Worm (Caenorhabditis elegans) whole organism, young adult: Measurements from ENCODE around the gene str-187.

Experiments used
- B0035.1 ChIP-seq: sonication (generic microtip); optimal IDR thresholded peaks from 2 replicates; lab custom pipeline; 2016; ENCODE audit warnings: missing genetic modification characterization, mild to moderate bottlenecking, missing compliant biosample characterization, missing genotype, missing genetic modification reagents
- F23B12.7 ChIP-seq: sonication (generic microtip); optimal IDR thresholded peaks from 2 replicates; lab custom pipeline; 2017; ENCODE audit warnings: missing genetic modification characterization, mild to moderate bottlenecking, missing compliant biosample characterization, antibody characterized with exemption, moderate library complexity; ENCODE audit not compliant: insufficient read depth
- F37B4.10 ChIP-seq: fragments of 200-800 bp; sonication (Bioruptor generic); IDR thresholded peaks from 2 replicates; pipeline ENCODE4 v1.3.6; 2022; ENCODE audit warnings: missing genetic modification characterization, missing compliant biosample characterization
- F39B2.1 ChIP-seq: fragments of 200-800 bp; sonication (Bioruptor generic); IDR thresholded peaks from 2 replicates; pipeline ENCODE4 v1.3.6; 2022; ENCODE audit warnings: missing genetic modification reagents, missing genetic modification characterization, missing compliant biosample characterization
- K12H6.12 ChIP-seq: fragments of 200-800 bp; sonication (Bioruptor generic); optimal IDR thresholded peaks from 2 replicates; lab custom pipeline; 2018; ENCODE audit warnings: mild to moderate bottlenecking, missing genetic modification characterization, missing compliant biosample characterization
- Y56A3A.18 ChIP-seq: fragments of 200-800 bp; sonication (Bioruptor generic); IDR thresholded peaks from 2 replicates; pipeline ENCODE4 v1.3.6; 2022; ENCODE audit warnings: missing genetic modification reagents, missing genetic modification characterization, missing compliant biosample characterization
- Y95B8A.8 ChIP-seq: fragments of 200-800 bp; sonication (Bioruptor generic); IDR thresholded peaks from 2 replicates; pipeline ENCODE4 v1.3.6; 2022; ENCODE audit warnings: missing genetic modification reagents, missing genetic modification characterization, missing compliant biosample characterization
- akir-1 ChIP-seq: fragments of 200-800 bp; sonication (Bioruptor generic); optimal IDR thresholded peaks from 2 replicates; lab custom pipeline; 2018; ENCODE audit warnings: mild to moderate bottlenecking, missing genetic modification characterization, moderate library complexity, missing compliant biosample characterization
- aptf-2 ChIP-seq: fragments of 200-800 bp; sonication (Bioruptor generic); conservative IDR thresholded peaks from 2 replicates; pipeline ENCODE4 v1.3.6; 2022; ENCODE audit warnings: missing genetic modification reagents, missing genetic modification characterization, missing compliant biosample characterization
- aptf-3 ChIP-seq: fragments of 200-800 bp; sonication (Bioruptor generic); IDR thresholded peaks from 2 replicates; pipeline ENCODE4 v1.3.6; 2022; ENCODE audit warnings: missing genetic modification characterization, missing compliant biosample characterization
- atf-7 ChIP-seq: sonication (generic microtip); optimal IDR thresholded peaks from 2 replicates; lab custom pipeline; 2017; ENCODE audit warnings: mild to moderate bottlenecking, missing genetic modification characterization, missing compliant biosample characterization
- ccch-3 ChIP-seq: fragments of 200-800 bp; sonication (Bioruptor generic); optimal IDR thresholded peaks from 2 replicates; lab custom pipeline; 2018; ENCODE audit warnings: mild to moderate bottlenecking, missing genetic modification characterization, missing compliant biosample characterization
- cebp-1 ChIP-seq, 2 experiments: fragments of 200-800 bp in 1 of 2; sonication (Bioruptor generic) in 1 of 2; sonication (generic microtip) in 1 of 2; IDR thresholded peaks in 1 of 2; optimal IDR thresholded peaks in 1 of 2; 2 replicates each; pipeline versions ENCODE4 v1.3.6 to Lab custom; 2017 to 2022; ENCODE audit warnings: missing compliant biosample characterization in 2 of 2, missing genetic modification characterization in 2 of 2, mild to moderate bottlenecking in 1 of 2, missing genetic modification reagents in 1 of 2, moderate library complexity in 1 of 2
- ceh-27 ChIP-seq: fragments of 200-800 bp; sonication (Bioruptor generic); optimal IDR thresholded peaks from 2 replicates; lab custom pipeline; 2018; ENCODE audit warnings: mild to moderate bottlenecking, missing genetic modification characterization, moderate library complexity, missing compliant biosample characterization
- chd-7 ChIP-seq: sonication (generic microtip); optimal IDR thresholded peaks from 2 replicates; lab custom pipeline; 2016; ENCODE audit warnings: mild to moderate bottlenecking, missing genetic modification characterization, moderate library complexity, missing compliant biosample characterization
- die-1 ChIP-seq: sonication (generic microtip); optimal IDR thresholded peaks from 2 replicates; lab custom pipeline; 2016; ENCODE audit warnings: missing genotype, mild to moderate bottlenecking, missing genetic modification characterization, missing compliant biosample characterization
- efl-1 ChIP-seq: fragments of 150-350 bp; optimal IDR thresholded peaks from 2 replicates; lab custom pipeline; 2014; ENCODE audit warnings: missing biosample characterization, missing genetic modification reagents, missing genetic modification characterization
- egl-44 ChIP-seq: fragments of 200-800 bp; sonication (Bioruptor generic); IDR thresholded peaks from 2 replicates; pipeline ENCODE4 v1.3.6; 2022; ENCODE audit warnings: missing genetic modification reagents, missing genetic modification characterization, missing compliant biosample characterization
- egrh-3 ChIP-seq: fragments of 200-800 bp; sonication (Bioruptor generic); IDR thresholded peaks from 2 replicates; pipeline ENCODE4 v1.3.6; 2022; ENCODE audit warnings: missing genetic modification reagents, missing genetic modification characterization, missing compliant biosample characterization
- fkh-3 ChIP-seq: sonication (generic microtip); optimal IDR thresholded peaks from 2 replicates; lab custom pipeline; 2016; ENCODE audit warnings: mild to moderate bottlenecking, missing genetic modification characterization, missing compliant biosample characterization
- him-1 ChIP-seq: sonication (generic microtip); optimal IDR thresholded peaks from 2 replicates; lab custom pipeline; 2016; ENCODE audit warnings: missing genotype, missing genetic modification reagents, missing genetic modification characterization, missing compliant biosample characterization
- hmg-1.2 ChIP-seq: fragments of 200-800 bp; sonication (Bioruptor generic); IDR thresholded peaks from 2 replicates; pipeline ENCODE4 v1.3.6; 2022; ENCODE audit warnings: missing genetic modification reagents, missing genetic modification characterization, missing compliant biosample characterization
- lag-1 ChIP-seq: fragments of 200-800 bp; sonication (Bioruptor generic); IDR thresholded peaks from 2 replicates; pipeline ENCODE4 v1.3.6; 2022; ENCODE audit warnings: missing genetic modification reagents, missing genetic modification characterization, missing compliant biosample characterization
- let-607 ChIP-seq, 2 experiments: fragments of 200-800 bp in 1 of 2; sonication (Bioruptor generic) in 1 of 2; sonication (generic microtip) in 1 of 2; optimal IDR thresholded peaks; 2 replicates each; lab custom pipeline; 2016 to 2018; ENCODE audit warnings: mild to moderate bottlenecking in 2 of 2, missing compliant biosample characterization in 2 of 2, missing genetic modification characterization in 2 of 2, moderate library complexity in 2 of 2, missing genotype in 1 of 2
- lin-40 ChIP-seq: sonication (generic microtip); optimal IDR thresholded peaks from 2 replicates; lab custom pipeline; 2016; ENCODE audit warnings: missing genetic modification characterization, mild to moderate bottlenecking, missing compliant biosample characterization, missing genotype, missing genetic modification reagents
- lsy-27 ChIP-seq: sonication (generic microtip); optimal IDR thresholded peaks from 2 replicates; lab custom pipeline; 2017; ENCODE audit warnings: missing genetic modification characterization, mild to moderate bottlenecking, missing compliant biosample characterization, antibody characterized with exemption, missing genotype, borderline replicate concordance; ENCODE audit not compliant: insufficient read depth
- madf-10 ChIP-seq: sonication (generic microtip); optimal IDR thresholded peaks from 2 replicates; lab custom pipeline; 2016; ENCODE audit warnings: mild to moderate bottlenecking, missing genetic modification characterization, missing compliant biosample characterization
- mel-28 ChIP-seq: sonication (generic microtip); optimal IDR thresholded peaks from 2 replicates; lab custom pipeline; 2016; ENCODE audit warnings: borderline replicate concordance, mild to moderate bottlenecking, missing genetic modification characterization, missing compliant biosample characterization
- nfya-1 ChIP-seq: sonication (generic microtip); optimal IDR thresholded peaks from 2 replicates; lab custom pipeline; 2017; ENCODE audit warnings: antibody characterized with exemption, missing compliant biosample characterization, missing genetic modification characterization, borderline replicate concordance; ENCODE audit not compliant: insufficient read depth
- nhr-179 ChIP-seq: sonication (generic microtip); optimal IDR thresholded peaks from 2 replicates; lab custom pipeline; 2016; ENCODE audit warnings: mild to moderate bottlenecking, missing genetic modification characterization, missing compliant biosample characterization
- nhr-80 ChIP-seq: sonication (generic microtip); optimal IDR thresholded peaks from 2 replicates; lab custom pipeline; 2016; ENCODE audit warnings: missing genetic modification characterization, missing compliant biosample characterization
- nhr-90 ChIP-seq: sonication (generic microtip); optimal IDR thresholded peaks from 2 replicates; lab custom pipeline; 2016; ENCODE audit warnings: missing genotype, mild to moderate bottlenecking, missing genetic modification characterization, missing compliant biosample characterization
- repo-1 ChIP-seq: sonication (generic microtip); optimal IDR thresholded peaks from 2 replicates; lab custom pipeline; 2017; ENCODE audit warnings: mild to moderate bottlenecking, missing genetic modification characterization, missing compliant biosample characterization
- rpc-1 ChIP-seq, 2 experiments: fragments of 150-350 bp in 1 of 2; sonication (generic microtip) in 1 of 2; optimal IDR thresholded peaks; 2 replicates each; lab custom pipeline; 2014 to 2018; ENCODE audit warnings: missing biosample characterization in 1 of 2, missing genetic modification characterization in 1 of 2, missing genetic modification reagents in 1 of 2, missing genotype in 1 of 2
- snpc-1.1 ChIP-seq: sonication (generic microtip); optimal IDR thresholded peaks from 2 replicates; lab custom pipeline; 2017; ENCODE audit warnings: missing genetic modification characterization, mild to moderate bottlenecking, missing compliant biosample characterization, antibody characterized with exemption, moderate library complexity, missing genotype, missing genetic modification reagents; ENCODE audit not compliant: insufficient read depth
- snpc-3.4 ChIP-seq: sonication (generic microtip); optimal IDR thresholded peaks from 2 replicates; lab custom pipeline; 2017; ENCODE audit warnings: missing genetic modification characterization, mild to moderate bottlenecking, missing compliant biosample characterization, antibody characterized with exemption, moderate library complexity, missing genotype, missing genetic modification reagents
- snpc-4 ChIP-seq, 5 experiments: fragments of 150-350 bp in 1 of 5; sonication (generic microtip) in 4 of 5; optimal IDR thresholded peaks; 2 replicates each; lab custom pipeline; 2014 to 2018; ENCODE audit warnings: missing genetic modification characterization in 5 of 5, missing biosample characterization in 3 of 5, antibody characterized with exemption in 2 of 5, mild to moderate bottlenecking in 2 of 5, missing compliant biosample characterization in 2 of 5, missing genotype in 2 of 5, moderate library complexity in 2 of 5, missing genetic modification reagents in 1 of 5
- xnd-1 ChIP-seq: sonication (generic microtip); optimal IDR thresholded peaks from 2 replicates; lab custom pipeline; 2016; ENCODE audit warnings: missing genotype, missing genetic modification reagents, missing genetic modification characterization, missing compliant biosample characterization
- zfh-2 ChIP-seq: fragments of 200-800 bp; sonication (Bioruptor generic); conservative IDR thresholded peaks from 2 replicates; pipeline ENCODE4 v1.3.6; 2022; ENCODE audit warnings: missing genetic modification reagents, missing genetic modification characterization, missing compliant biosample characterization
- ztf-25 ChIP-seq: fragments of 200-800 bp; sonication (Bioruptor generic); IDR thresholded peaks from 2 replicates; pipeline ENCODE4 v1.3.6; 2022; ENCODE audit warnings: missing genetic modification reagents, missing genetic modification characterization, missing compliant biosample characterization
- ztf-28 ChIP-seq: fragments of 200-800 bp; sonication (Bioruptor generic); IDR thresholded peaks from 2 replicates; pipeline ENCODE4 v1.3.6; 2022; ENCODE audit warnings: missing genetic modification reagents, missing genetic modification characterization, missing compliant biosample characterization

str-187 gene

DNA sequence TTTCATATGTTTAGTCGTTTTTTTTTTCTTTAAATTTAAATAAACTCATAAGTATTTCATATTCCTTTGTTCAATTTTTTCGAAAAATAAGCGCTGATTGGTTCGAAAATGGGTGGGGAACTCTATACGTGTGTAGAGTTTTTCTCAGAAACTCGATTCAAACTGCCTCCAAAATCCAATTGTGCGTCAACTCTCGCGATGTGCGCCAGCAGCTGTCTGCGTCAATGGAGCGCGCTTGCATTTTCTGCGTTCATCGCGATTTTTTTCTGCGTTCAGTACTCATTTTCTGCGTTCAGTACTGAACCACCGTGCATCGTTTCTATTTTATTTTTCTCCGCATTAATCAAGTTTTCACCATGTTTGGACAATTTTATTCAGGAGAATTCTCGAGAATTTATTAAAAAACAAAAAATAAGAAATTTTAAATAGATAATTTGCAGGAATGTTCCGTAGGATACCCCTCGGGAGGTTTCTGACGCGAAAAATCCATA, 15.6 kb upstream of the str-187 start, which contains the start of gene eelo-2 (continued):
- TF ChIP-seq egrh-3 (GFP tag; lab: Robert Waterston, UW), result peak; percentile 62
- peak; percentile 65 for TF ChIP-seq xnd-1
- TF ChIP-seq Y95B8A.8 (GFP tag; lab: Robert Waterston, UW), result peak; percentile 95
- TF ChIP-seq snpc-4 (GFP tag; optimal IDR thresholded peaks at IDR 0.05; lab: Kevin White, UChicago), result peak; percentile 94
- peak; percentile 90 to 97 (median 97) for TF ChIP-seq snpc-4 (tag; optimal IDR thresholded peaks at IDR 0.05; lab: Kevin White, UChicago)
- peak; percentile 97 for TF ChIP-seq ceh-27 (GFP tag; lab: Kevin White, UChicago)
- peak; percentile 15 for TF ChIP-seq lsy-27 (tag; lab: Kevin White, UChicago)
- peak; percentile 57 for TF ChIP-seq nhr-90 (tag; lab: Kevin White, UChicago)
- TF ChIP-seq lag-1, result peak; percentile 81; the same call in 1 of the 2 replicates
- TF ChIP-seq rpc-1 (optimal IDR thresholded peaks at IDR 0.05; lab: Kevin White, UChicago), result no peak
- TF ChIP-seq rpc-1 (tag; optimal IDR thresholded peaks at IDR 0.05; lab: Kevin White, UChicago), result no peak
- no peak for TF ChIP-seq die-1
- no peak for TF ChIP-seq fkh-3 (tag; lab: Kevin White, UChicago)
- peak; percentile 96 for TF ChIP-seq repo-1 (tag; lab: Kevin White, UChicago)
- peak; percentile 83 for TF ChIP-seq hmg-1.2 (GFP tag; lab: Robert Waterston, UW)
- TF ChIP-seq egl-44 (GFP tag; lab: Robert Waterston, UW), result peak; percentile 88
- TF ChIP-seq him-1 (tag; lab: Kevin White, UChicago), result peak; percentile 73
- TF ChIP-seq B0035.1 (tag; lab: Kevin White, UChicago), result peak; percentile 69
- TF ChIP-seq madf-10 (tag; lab: Kevin White, UChicago), result peak; percentile 92
- peak; percentile 52; the same call in 1 of the 2 replicates for TF ChIP-seq ztf-28 (GFP tag; lab: Robert Waterston, UW)
- TF ChIP-seq ztf-25 (GFP tag; lab: Robert Waterston, UW), result no peak
- peak; percentile 95 for TF ChIP-seq efl-1 (GFP tag; lab: Kevin White, UChicago)
- peak; percentile 79 for TF ChIP-seq mel-28 (tag; lab: Kevin White, UChicago)
- TF ChIP-seq aptf-3 (GFP tag; lab: Robert Waterston, UW), result no peak
- TF ChIP-seq chd-7 (tag; lab: Kevin White, UChicago), result peak; percentile 86
- TF ChIP-seq snpc-3.4, result peak; percentile 83
- peak; percentile 93 for TF ChIP-seq K12H6.12 (tag; lab: Kevin White, UChicago)
- TF ChIP-seq nhr-80, result peak; percentile 89
- TF ChIP-seq cebp-1 (GFP tag; IDR thresholded peaks at IDR 0.05; lab: Robert Waterston, UW), result peak; percentile 76
- peak; percentile 95 for TF ChIP-seq cebp-1 (tag; optimal IDR thresholded peaks at IDR 0.05; lab: Kevin White, UChicago)
- peak; percentile 96 for TF ChIP-seq zfh-2
- TF ChIP-seq F23B12.7 (tag; lab: Kevin White, UChicago), result peak; percentile 92
- no peak for TF ChIP-seq F37B4.10 (GFP tag; lab: Robert Waterston, UW)
- peak; percentile 93 for TF ChIP-seq atf-7 (tag; lab: Kevin White, UChicago)
- peak; percentile 81 to 89 for TF ChIP-seq let-607 (tag; optimal IDR thresholded peaks at IDR 0.05; lab: Kevin White, UChicago)
- no peak for TF ChIP-seq nhr-179 (tag; lab: Kevin White, UChicago)
- TF ChIP-seq F39B2.1, result peak; percentile 86
- TF ChIP-seq ccch-3 (GFP tag; lab: Kevin White, UChicago), result peak; percentile 51
- TF ChIP-seq Y56A3A.18 (GFP tag; lab: Robert Waterston, UW), result peak; percentile 96
- TF ChIP-seq aptf-2 (GFP tag; lab: Robert Waterston, UW), result no peak
- TF ChIP-seq snpc-1.1 (tag; lab: Kevin White, UChicago), result peak; percentile 46
- no peak for TF ChIP-seq nfya-1 (tag; lab: Kevin White, UChicago)
- peak; percentile 98 for TF ChIP-seq lin-40 (tag; lab: Kevin White, UChicago)
- TF ChIP-seq akir-1 (GFP tag; lab: Kevin White, UChicago), result peak; percentile 78
